Worm (Caenorhabditis elegans) whole organism, late embryonic: ENCODE results near the gene rgs-7.

ENCODE experiments used
- K09A11.1 ChIP-seq: sonication (generic microtip); optimal IDR thresholded peaks from 2 replicates; lab custom pipeline; 2017; ENCODE audit warnings: antibody characterized with exemption, mild to moderate bottlenecking, missing genetic modification characterization, missing compliant biosample characterization; ENCODE audit not compliant: insufficient read depth
- ama-1 ChIP-seq: fragments of 150-350 bp; optimal IDR thresholded peaks from 2 replicates; lab custom pipeline; 2014
- ceh-9 ChIP-seq: sonication (generic microtip); optimal IDR thresholded peaks from 2 replicates; lab custom pipeline; 2016; ENCODE audit warnings: mild to moderate bottlenecking, missing genetic modification characterization, inconsistent platforms, missing compliant biosample characterization
- elt-4 ChIP-seq: sonication (generic microtip); optimal IDR thresholded peaks from 2 replicates; lab custom pipeline; 2016; ENCODE audit warnings: missing genetic modification characterization, missing compliant biosample characterization
- fkh-10 ChIP-seq: fragments of 150-350 bp; optimal IDR thresholded peaks from 2 replicates; lab custom pipeline; 2014; ENCODE audit warnings: missing biosample characterization, missing genetic modification reagents, missing genetic modification characterization
- hlh-30 ChIP-seq: sonication (generic microtip); optimal IDR thresholded peaks from 2 replicates; lab custom pipeline; 2017; ENCODE audit warnings: antibody characterized with exemption, missing genetic modification characterization, missing compliant biosample characterization; ENCODE audit not compliant: insufficient read depth
- npax-4 ChIP-seq: sonication (generic microtip); optimal IDR thresholded peaks from 2 replicates; lab custom pipeline; 2016; ENCODE audit warnings: missing genetic modification characterization, missing compliant biosample characterization
- pax-1 ChIP-seq: fragments of 150-350 bp; optimal IDR thresholded peaks from 2 replicates; lab custom pipeline; 2014; ENCODE audit warnings: missing biosample characterization, missing genetic modification characterization
- unc-3 ChIP-seq, 2 experiments: fragments of 200-800 bp in 1 of 2; sonication (Bioruptor generic) in 1 of 2; sonication (generic microtip) in 1 of 2; conservative IDR thresholded peaks in 1 of 2; optimal IDR thresholded peaks in 1 of 2; 2 replicates each; pipeline versions ENCODE4 v1.3.6 to Lab custom; 2016 to 2022; ENCODE audit warnings: missing compliant biosample characterization in 2 of 2, missing genetic modification characterization in 2 of 2, missing genetic modification reagents in 1 of 2

- no peak for TF ChIP-seq npax-4 (tag; lab: Kevin White, UChicago)
- no peak for TF ChIP-seq K09A11.1 (tag; lab: Kevin White, UChicago)
- no peak for TF ChIP-seq pax-1 (tag; lab: Kevin White, UChicago)
- no peak for TF ChIP-seq hlh-30
- TF ChIP-seq ama-1 (lab: Kevin White, UChicago), result no peak
- no peak for TF ChIP-seq elt-4 (tag; lab: Kevin White, UChicago)
- no peak for TF ChIP-seq fkh-10
- no peak for TF ChIP-seq ceh-9 (tag; lab: Kevin White, UChicago)
- no peak for TF ChIP-seq unc-3 (GFP tag; conservative IDR thresholded peaks at IDR 0.05; lab: Robert Waterston, UW)
- TF ChIP-seq unc-3 (tag; optimal IDR thresholded peaks at IDR 0.05; lab: Kevin White, UChicago), result no peak
These were observed 11.8 kb downstream of the rgs-7 start for ce11 chrX:3554117-3554516.
